Worm (Caenorhabditis elegans): Measurements from ENCODE around the gene pos-1.

The pos-1 gene

ce11 chrV:8409594-8409993 lies 4.3 kb upstream of the pos-1 start:
- TF ChIP-seq madf-3 (GFP tag; IDR thresholded peaks at IDR 0.05) = no peak

- TF ChIP-seq ceh-91 (GFP tag; IDR thresholded peaks at IDR 0.05) (no peak), hmg-20 (GFP tag; IDR thresholded peaks at IDR 0.05) (no peak), C06A6.2 (GFP tag; conservative IDR thresholded peaks at IDR 0.05) (no peak), lag-1 (GFP tag; IDR thresholded peaks at IDR 0.05) (no peak), xnd-1 (tag; optimal IDR thresholded peaks at IDR 0.05) (no peak), tbx-9 (tag; optimal IDR thresholded peaks at IDR 0.05; ENCODE audit: borderline replicate concordance) (no peak), nhr-120 (GFP tag; IDR thresholded peaks at IDR 0.05) (no peak), tbp1 (GFP tag; optimal IDR thresholded peaks at IDR 0.05) (no peak), B0261.1 (tag; optimal IDR thresholded peaks at IDR 0.05) (no peak), hmg-1.2 (GFP tag; IDR thresholded peaks at IDR 0.05) (no peak), dpl-1 (GFP tag; optimal IDR thresholded peaks at IDR 0.05) (no peak), snpc-3.4 (tag; optimal IDR thresholded peaks at IDR 0.05) (no peak), fkh-3 (tag; optimal IDR thresholded peaks at IDR 0.05) (no peak), repo-1 (tag; optimal IDR thresholded peaks at IDR 0.05) (no peak), F52B5.7 (tag; optimal IDR thresholded peaks at IDR 0.05) (no peak), F23B12.7 (tag; optimal IDR thresholded peaks at IDR 0.05; ENCODE audit: insufficient read depth) (no peak), egl-18 (GFP tag; IDR thresholded peaks at IDR 0.05) (no peak), ceh-100 (GFP tag; IDR thresholded peaks at IDR 0.05) (no peak)
These were observed 3.5 kb upstream of the pos-1 start, which contains the start of gene F52E1.2 for ce11 chrV:8410406-8410805. Gene F52E1.2, plus strand, starts transcription at chrV:8410595.

- TF ChIP-seq ceh-27 (GFP tag; optimal IDR thresholded peaks at IDR 0.05) (no peak), zfh-2 (GFP tag; conservative IDR thresholded peaks at IDR 0.05) (no peak), ccch-3 (GFP tag; optimal IDR thresholded peaks at IDR 0.05) (no peak), B0019.2 (GFP tag; conservative IDR thresholded peaks at IDR 0.05) (peak; percentile 90), madf-6 (GFP tag; IDR thresholded peaks at IDR 0.05) (peak; percentile 98), ztf-6 (GFP tag; IDR thresholded peaks at IDR 0.05) (no peak), hlh-12 (tag; optimal IDR thresholded peaks at IDR 0.05) (no peak), nhr-27 (tag; optimal IDR thresholded peaks at IDR 0.05) (no peak), lsl-1 (GFP tag; optimal IDR thresholded peaks at IDR 0.05) (peak; percentile 93), rec-8 (tag; optimal IDR thresholded peaks at IDR 0.05) (no peak), nfya-2 (GFP tag; IDR thresholded peaks at IDR 0.05) (no peak), snpc-1.1 (tag; optimal IDR thresholded peaks at IDR 0.05; ENCODE audit: insufficient read depth) (peak; percentile 55), aptf-2 (GFP tag; conservative IDR thresholded peaks at IDR 0.05) (0 out of 2 replicates have a peak, but pooled peaks have one; percentile 45), bed-2 (GFP tag; IDR thresholded peaks at IDR 0.05) (0 out of 2 replicates have a peak, but pooled peaks have one; percentile 45), C06A6.2 (GFP tag; conservative IDR thresholded peaks at IDR 0.05) (no peak), mel-28 (tag; optimal IDR thresholded peaks at IDR 0.05; ENCODE audit: borderline replicate concordance) (no peak), zim-3 (tag; optimal IDR thresholded peaks at IDR 0.05) (no peak), hrde-1 (tag; optimal IDR thresholded peaks at IDR 0.05; ENCODE audit: borderline replicate concordance) (peak; percentile 49), nhr-120 (GFP tag; IDR thresholded peaks at IDR 0.05) (no peak), Y53F4B.3 (GFP tag; IDR thresholded peaks at IDR 0.05) (peak; percentile 39; the same call in 1 of the 2 replicates), F23B12.7 (tag; optimal IDR thresholded peaks at IDR 0.05; ENCODE audit: insufficient read depth) (no peak), hlh-26 (GFP tag; conservative IDR thresholded peaks at IDR 0.05) (no peak), mxl-1 (tag; optimal IDR thresholded peaks at IDR 0.05) (no peak), egrh-3 (GFP tag; IDR thresholded peaks at IDR 0.05) (0 out of 2 replicates have a peak, but pooled peaks have one; percentile 9), akir-1 (GFP tag; optimal IDR thresholded peaks at IDR 0.05) (no peak), C17E4.6 (GFP tag; IDR thresholded peaks at IDR 0.05) (peak; percentile 80; the same call in 1 of the 2 replicates), F33H1.4 (GFP tag; IDR thresholded peaks at IDR 0.05) (peak; percentile 86), dpl-1 (GFP tag; optimal IDR thresholded peaks at IDR 0.05) (peak; percentile 72), nfyb-1 (GFP tag; IDR thresholded peaks at IDR 0.05) (no peak)
These were observed 359 bp upstream of the pos-1 start, which contains the start of gene vha-18 for ce11 chrV:8413432-8414021. Gene vha-18, minus strand, starts transcription at chrV:8413482.

Measured in whole organism, young adult.